Worm (Caenorhabditis elegans) whole organism, L1 larva: ENCODE results near the gene chat-1.

Experiments used
- C34B4.2 ChIP-seq: sonication (generic microtip); optimal IDR thresholded peaks from 2 replicates; lab custom pipeline; 2017; ENCODE audit warnings: mild to moderate bottlenecking, missing genetic modification characterization, missing compliant biosample characterization
- F16B12.6 ChIP-seq: fragments of 150-350 bp; optimal IDR thresholded peaks from 2 replicates; lab custom pipeline; 2014; ENCODE audit warnings: missing biosample characterization, missing genetic modification characterization
- alr-1 ChIP-seq: fragments of 200-800 bp; sonication (Bioruptor generic); optimal IDR thresholded peaks from 2 replicates; lab custom pipeline; 2018; ENCODE audit warnings: borderline replicate concordance, mild to moderate bottlenecking, missing genetic modification characterization, missing compliant biosample characterization
- blmp-1 ChIP-seq: fragments of 150-350 bp; optimal IDR thresholded peaks from 2 replicates; lab custom pipeline; 2014; ENCODE audit warnings: missing biosample characterization, missing genetic modification characterization
- ceh-63 ChIP-seq: fragments of 200-800 bp; sonication (Bioruptor generic); optimal IDR thresholded peaks from 2 replicates; lab custom pipeline; 2018; ENCODE audit warnings: mild to moderate bottlenecking, missing genetic modification characterization, missing compliant biosample characterization
- ceh-90 ChIP-seq: sonication (generic microtip); optimal IDR thresholded peaks from 2 replicates; lab custom pipeline; 2016; ENCODE audit warnings: missing genetic modification characterization, missing compliant biosample characterization
- dsc-1 ChIP-seq: sonication (generic microtip); optimal IDR thresholded peaks from 2 replicates; lab custom pipeline; 2016; ENCODE audit warnings: mild to moderate bottlenecking, missing genetic modification characterization, missing compliant biosample characterization
- efl-1 ChIP-seq, 4 experiments: fragments of 150-350 bp; optimal IDR thresholded peaks in 3 of 4; peaks in 1 of 4; 1 replicate in 1 of 4; 2 replicates in 3 of 4; lab custom pipeline; 2014; ENCODE audit warnings: missing biosample characterization in 2 of 4, missing genetic modification characterization in 2 of 4, missing genetic modification reagents in 2 of 4
- elt-2 ChIP-seq: sonication (generic microtip); optimal IDR thresholded peaks from 2 replicates; lab custom pipeline; 2016; ENCODE audit warnings: missing genetic modification characterization, mild to moderate bottlenecking, inconsistent platforms, missing compliant biosample characterization, missing genetic modification reagents
- elt-3 ChIP-seq, 6 experiments: fragments of 150-350 bp in 1 of 6; sonication (generic microtip); optimal IDR thresholded peaks; 2 replicates each; lab custom pipeline; 2017 to 2018; ENCODE audit warnings: missing biosample characterization in 6 of 6, missing genetic modification characterization in 6 of 6, inconsistent platforms in 1 of 6
- ets-5 ChIP-seq: fragments of 200-800 bp; sonication (Bioruptor generic); IDR thresholded peaks from 2 replicates; pipeline ENCODE4 v1.3.6; 2022; ENCODE audit warnings: missing genetic modification characterization, missing compliant biosample characterization
- fkh-10 ChIP-seq: sonication (generic microtip); optimal IDR thresholded peaks from 2 replicates; lab custom pipeline; 2017; ENCODE audit warnings: missing biosample characterization, missing genetic modification reagents, missing genetic modification characterization
- hlh-4 ChIP-seq: sonication (generic microtip); optimal IDR thresholded peaks from 2 replicates; lab custom pipeline; 2016; ENCODE audit warnings: mild to moderate bottlenecking, missing genetic modification characterization, missing compliant biosample characterization
- hpl-2 ChIP-seq: fragments of 150-350 bp; optimal IDR thresholded peaks from 2 replicates; lab custom pipeline; 2014; ENCODE audit warnings: missing biosample characterization, missing genetic modification reagents, missing genetic modification characterization
- irx-1 ChIP-seq: sonication (generic microtip); optimal IDR thresholded peaks from 2 replicates; lab custom pipeline; 2016; ENCODE audit warnings: missing genetic modification characterization, missing compliant biosample characterization
- isw-1 ChIP-seq: fragments of 200-800 bp; sonication (Bioruptor generic); IDR thresholded peaks from 2 replicates; pipeline ENCODE4 v1.3.6; 2022; ENCODE audit warnings: missing genetic modification characterization, missing compliant biosample characterization
- lin-13 ChIP-seq: fragments of 150-350 bp; optimal IDR thresholded peaks from 2 replicates; lab custom pipeline; 2014; ENCODE audit warnings: missing biosample characterization, missing genetic modification reagents, missing genetic modification characterization
- lin-35 ChIP-seq, 2 experiments: fragments of 150-350 bp; optimal IDR thresholded peaks; 2 replicates each; lab custom pipeline; 2014; ENCODE audit warnings: missing biosample characterization in 2 of 2, missing genetic modification characterization in 2 of 2, missing genetic modification reagents in 2 of 2
- mef-2 ChIP-seq: fragments of 150-350 bp; optimal IDR thresholded peaks from 2 replicates; lab custom pipeline; 2014; ENCODE audit warnings: missing biosample characterization, missing genetic modification characterization
- mep-1 ChIP-seq: fragments of 150-350 bp; optimal IDR thresholded peaks from 2 replicates; lab custom pipeline; 2014; ENCODE audit warnings: missing biosample characterization, missing genetic modification characterization
- nhr-11 ChIP-seq: fragments of 150-350 bp; optimal IDR thresholded peaks from 2 replicates; lab custom pipeline; 2014; ENCODE audit warnings: missing biosample characterization, missing genetic modification characterization
- nhr-12 ChIP-seq: sonication (generic microtip); optimal IDR thresholded peaks from 2 replicates; lab custom pipeline; 2017; ENCODE audit warnings: missing biosample characterization, missing genetic modification characterization
- nhr-19 ChIP-seq: fragments of 200-800 bp; sonication (Bioruptor generic); conservative IDR thresholded peaks from 2 replicates; pipeline ENCODE4 v1.3.6; 2022; ENCODE audit warnings: missing genetic modification characterization, missing compliant biosample characterization
- nhr-20 ChIP-seq: sonication (generic microtip); optimal IDR thresholded peaks from 2 replicates; lab custom pipeline; 2016; ENCODE audit warnings: mild to moderate bottlenecking, missing genetic modification characterization, missing compliant biosample characterization
- nhr-47 ChIP-seq: sonication (generic microtip); optimal IDR thresholded peaks from 2 replicates; lab custom pipeline; 2016; ENCODE audit warnings: mild to moderate bottlenecking, missing genetic modification characterization, moderate library complexity, missing compliant biosample characterization
- nhr-71 ChIP-seq: sonication (generic microtip); optimal IDR thresholded peaks from 2 replicates; lab custom pipeline; 2016; ENCODE audit warnings: mild to moderate bottlenecking, missing genetic modification characterization, moderate library complexity, missing compliant biosample characterization
- nhr-85 ChIP-seq: sonication (generic microtip); peaks from one replicate; lab custom pipeline; 2016; ENCODE audit warnings: missing genetic modification characterization, inconsistent platforms, missing compliant biosample characterization
- nhr-90 ChIP-seq: sonication (generic microtip); optimal IDR thresholded peaks from 2 replicates; lab custom pipeline; 2016; ENCODE audit warnings: mild to moderate bottlenecking, missing genetic modification characterization, missing compliant biosample characterization; ENCODE audit not compliant: poor library complexity
- pax-3 ChIP-seq: fragments of 200-800 bp; sonication (Bioruptor generic); optimal IDR thresholded peaks from 2 replicates; lab custom pipeline; 2018; ENCODE audit warnings: mild to moderate bottlenecking, missing genetic modification characterization, moderate library complexity, missing compliant biosample characterization
- pqm-1 ChIP-seq: sonication (generic microtip); optimal IDR thresholded peaks from 3 replicates; lab custom pipeline; 2017; ENCODE audit warnings: missing biosample characterization, missing genetic modification characterization
- rnt-1 ChIP-seq: sonication (generic microtip); optimal IDR thresholded peaks from 2 replicates; lab custom pipeline; 2016; ENCODE audit warnings: mild to moderate bottlenecking, missing genetic modification characterization, moderate library complexity, missing compliant biosample characterization
- sptf-1 ChIP-seq: fragments of 150-350 bp; optimal IDR thresholded peaks from 2 replicates; lab custom pipeline; 2014; ENCODE audit warnings: missing biosample characterization, missing genetic modification characterization
- unc-130 ChIP-seq: fragments of 150-350 bp; optimal IDR thresholded peaks from 2 replicates; lab custom pipeline; 2017; ENCODE audit warnings: missing biosample characterization, missing genetic modification characterization, inconsistent platforms

chat-1 gene

ce11 chrIV:4448343-4448742 is 1.2 kb downstream of the chat-1 start:
- no peak for TF ChIP-seq fkh-10 (GFP tag; lab: Kevin White, UChicago)
- TF ChIP-seq nhr-12: no peak
- TF ChIP-seq sptf-1: no peak
- TF ChIP-seq ets-5 (GFP tag; lab: Robert Waterston, UW): no peak
- TF ChIP-seq rnt-1 (tag; lab: Kevin White, UChicago): no peak
- TF ChIP-seq alr-1 (tag; lab: Kevin White, UChicago): peak; percentile 88
- no peak for TF ChIP-seq nhr-90
- no peak for TF ChIP-seq elt-3 (tag; optimal IDR thresholded peaks at IDR 0.05; lab: Kevin White, UChicago)
- TF ChIP-seq efl-1 (optimal IDR thresholded peaks at IDR 0.05; lab: Kevin White, UChicago): no peak
- peak in 1 of 2 experiments; percentile 52 for TF ChIP-seq efl-1 (GFP tag; optimal IDR thresholded peaks at IDR 0.05 in 1 of 2; lab: Kevin White, UChicago)
- TF ChIP-seq pqm-1: no peak
- TF ChIP-seq unc-130 (tag; lab: Kevin White, UChicago): no peak

- TF ChIP-seq mep-1 (tag; lab: Kevin White, UChicago) (no peak), nhr-20 (no peak), hlh-4 (tag; lab: Kevin White, UChicago) (no peak), C34B4.2 (tag; lab: Kevin White, UChicago) (no peak), F16B12.6 (tag; lab: Kevin White, UChicago) (no peak), hpl-2 (GFP tag; lab: Kevin White, UChicago) (no peak), nhr-90 (no peak), mef-2 (tag; lab: Kevin White, UChicago) (no peak), dsc-1 (tag; lab: Kevin White, UChicago) (no peak), lin-35 (GFP tag; optimal IDR thresholded peaks at IDR 0.05; lab: Kevin White, UChicago) (no peak), ceh-90 (tag; lab: Kevin White, UChicago) (no peak)
Measured at ce11 chrIV:4449439-4449838, 2.3 kb downstream of the chat-1 start, which contains the start of gene R08C7.12. Gene R08C7.12 (plus strand): TSS chrIV:4449739.

- no peak for TF ChIP-seq lin-13 (GFP tag; lab: Kevin White, UChicago)
- TF ChIP-seq nhr-90: peak; percentile 45
- TF ChIP-seq F16B12.6 (tag; lab: Kevin White, UChicago): no peak
- peak; percentile 11 for TF ChIP-seq nhr-20
- peak; percentile 41 for TF ChIP-seq elt-2 (tag; lab: Kevin White, UChicago)
- TF ChIP-seq nhr-11 (tag; lab: Kevin White, UChicago): no peak
- no peak for TF ChIP-seq nhr-12
- TF ChIP-seq pax-3 (tag; lab: Kevin White, UChicago): peak; percentile 6
- TF ChIP-seq nhr-19 (GFP tag; lab: Robert Waterston, UW): no peak
- TF ChIP-seq nhr-71: peak; percentile 44
- TF ChIP-seq elt-3 (tag; optimal IDR thresholded peaks at IDR 0.05; lab: Kevin White, UChicago): peak in 1 of 6 experiments; percentile 10
- no peak for TF ChIP-seq dsc-1 (tag; lab: Kevin White, UChicago)
- no peak for TF ChIP-seq isw-1 (GFP tag; lab: Robert Waterston, UW)
- TF ChIP-seq blmp-1: peak; percentile 3
- no peak for TF ChIP-seq ceh-63 (GFP tag; lab: Kevin White, UChicago)
- TF ChIP-seq nhr-85 (tag; lab: Kevin White, UChicago): peak; percentile 4
- peak; percentile 20 for TF ChIP-seq nhr-47 (tag; lab: Kevin White, UChicago)
Measured at ce11 chrIV:4449843-4450242, 2.7 kb downstream of the chat-1 start.

- TF ChIP-seq elt-3 (tag; optimal IDR thresholded peaks at IDR 0.05; lab: Kevin White, UChicago) (no peak), rnt-1 (tag; lab: Kevin White, UChicago) (no peak), irx-1 (tag; lab: Kevin White, UChicago) (no peak), nhr-85 (tag; lab: Kevin White, UChicago) (peak; percentile 37)
Measured at ce11 chrIV:4451576-4451975, 4.4 kb downstream of the chat-1 start, which contains the start of gene R08C7.1. Gene R08C7.1 (plus strand): TSS chrIV:4451876.
